3 worm cellular contexts compared by ENCODE assay signal in the genomic region with DNA sequence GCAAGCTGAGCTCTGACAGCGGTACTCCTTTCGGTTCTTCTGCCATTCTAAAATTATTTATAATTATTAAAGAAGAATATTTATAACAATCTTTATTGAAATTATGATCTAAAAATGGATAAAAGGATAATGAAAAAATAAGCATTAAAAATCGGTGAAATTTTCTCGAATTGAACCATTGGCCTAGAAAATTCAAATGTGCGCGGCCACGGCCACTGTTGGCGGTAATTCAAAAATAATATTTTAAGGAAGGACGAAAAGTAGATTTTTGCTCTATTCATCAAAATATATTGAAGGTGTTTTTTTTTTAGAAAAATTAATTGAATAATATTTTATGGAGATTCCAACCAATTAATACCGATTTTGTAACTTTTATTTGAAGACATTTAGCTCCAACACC.
TF ChIP-seq lines count a peak whose summit lies in the region.

Gene pfd-5 (minus strand): TSS at position 47 of the 400 bp plus-strand sequence.

TF ChIP-seq in whole organism, L4 larva, 104 proteins besides CTCF, POLR2A, EP300 and RAD21 (continued from another document):
- TF ChIP-seq dpl-1 (GFP tag; optimal IDR thresholded peaks at IDR 0.05; lab: Kevin White, UChicago) = peak; percentile 92
- TF ChIP-seq hif-1 (tag; optimal IDR thresholded peaks at IDR 0.05; lab: Kevin White, UChicago) = peak in 1 of 2 experiments; percentile 88
- TF ChIP-seq pha-4 (GFP tag; IDR thresholded peaks at IDR 0.05; lab: Robert Waterston, UW) = no peak
- TF ChIP-seq pha-4 (tag; optimal IDR thresholded peaks at IDR 0.05; lab: Kevin White, UChicago) = no peak
- TF ChIP-seq ceh-44 (GFP tag; IDR thresholded peaks at IDR 0.05; lab: Robert Waterston, UW) = 0 out of 2 replicates have a peak, but pooled peaks have one; percentile 26
- no peak for TF ChIP-seq ZK337.2 (GFP tag; IDR thresholded peaks at IDR 0.05; lab: Robert Waterston, UW)
- TF ChIP-seq ceh-28 (tag; optimal IDR thresholded peaks at IDR 0.05; lab: Kevin White, UChicago) = no peak
- no peak for TF ChIP-seq ztf-11 (tag; optimal IDR thresholded peaks at IDR 0.05; lab: Kevin White, UChicago)
- no peak for TF ChIP-seq daf-16 (GFP tag; optimal IDR thresholded peaks at IDR 0.05; lab: Kevin White, UChicago)
- TF ChIP-seq daf-16 (tag; optimal IDR thresholded peaks at IDR 0.05; lab: Kevin White, UChicago) = peak; percentile 15

TF ChIP-seq in whole organism, late embryonic, 69 proteins besides CTCF, POLR2A, EP300 and RAD21 (continued from another document):
- TF ChIP-seq ahr-1 (tag; optimal IDR thresholded peaks at IDR 0.05; lab: Kevin White, UChicago) = peak; percentile 20
- TF ChIP-seq ceh-22 (tag; optimal IDR thresholded peaks at IDR 0.05; lab: Kevin White, UChicago) = no peak
- peak; percentile 69 for TF ChIP-seq elt-2 (tag; optimal IDR thresholded peaks at IDR 0.05; lab: Kevin White, UChicago)
- no peak for TF ChIP-seq lin-11 (tag; optimal IDR thresholded peaks at IDR 0.05; lab: Kevin White, UChicago)
- no peak for TF ChIP-seq ceh-6 (GFP tag; optimal IDR thresholded peaks at IDR 0.05; lab: Kevin White, UChicago)
- TF ChIP-seq ceh-19 (GFP tag; optimal IDR thresholded peaks at IDR 0.05; lab: Kevin White, UChicago) = no peak
- peak; percentile 29 for TF ChIP-seq eyg-1 (tag; optimal IDR thresholded peaks at IDR 0.05; lab: Kevin White, UChicago)
- TF ChIP-seq fkh-6 (tag; optimal IDR thresholded peaks at IDR 0.05; lab: Kevin White, UChicago) = peak; percentile 47
- TF ChIP-seq hlh-15 (tag; optimal IDR thresholded peaks at IDR 0.05; lab: Kevin White, UChicago) = peak; percentile 11
- TF ChIP-seq elt-4 (tag; optimal IDR thresholded peaks at IDR 0.05; lab: Kevin White, UChicago) = no peak
- no peak for TF ChIP-seq ceh-30 (tag; optimal IDR thresholded peaks at IDR 0.05; lab: Kevin White, UChicago)
- peak; percentile 91 for TF ChIP-seq ceh-31 (tag; optimal IDR thresholded peaks at IDR 0.05; lab: Kevin White, UChicago)
- peak; percentile 18 for TF ChIP-seq gmeb-2 (tag; optimal IDR thresholded peaks at IDR 0.05; lab: Kevin White, UChicago)
- peak; percentile 73 for TF ChIP-seq ceh-14 (tag; optimal IDR thresholded peaks at IDR 0.05; lab: Kevin White, UChicago)
- TF ChIP-seq ceh-2 (tag; optimal IDR thresholded peaks at IDR 0.05; lab: Kevin White, UChicago) = peak; percentile 95
- no peak for TF ChIP-seq pax-1 (tag; optimal IDR thresholded peaks at IDR 0.05; lab: Kevin White, UChicago)
- TF ChIP-seq pha-2 (tag; optimal IDR thresholded peaks at IDR 0.05; lab: Kevin White, UChicago) = peak; percentile 34
- TF ChIP-seq npax-4 (tag; optimal IDR thresholded peaks at IDR 0.05; lab: Kevin White, UChicago) = no peak
- no peak for TF ChIP-seq dve-1 (tag; optimal IDR thresholded peaks at IDR 0.05; lab: Kevin White, UChicago)
- TF ChIP-seq lim-6 (tag; optimal IDR thresholded peaks at IDR 0.05; lab: Kevin White, UChicago) = peak; percentile 51
- peak; percentile 51 for TF ChIP-seq unc-86 (tag; optimal IDR thresholded peaks at IDR 0.05; lab: Kevin White, UChicago)
- TF ChIP-seq K09A11.1 (tag; optimal IDR thresholded peaks at IDR 0.05; lab: Kevin White, UChicago; ENCODE audit: insufficient read depth) = no peak
- peak; percentile 84 for TF ChIP-seq ref-2 (tag; optimal IDR thresholded peaks at IDR 0.05; lab: Kevin White, UChicago)
- TF ChIP-seq pag-3 (tag; optimal IDR thresholded peaks at IDR 0.05; lab: Kevin White, UChicago; ENCODE audit: borderline replicate concordance) = no peak
- TF ChIP-seq ceh-48 (tag; optimal IDR thresholded peaks at IDR 0.05; lab: Kevin White, UChicago) = no peak
- TF ChIP-seq nhr-11 (tag; optimal IDR thresholded peaks at IDR 0.05; lab: Kevin White, UChicago) = no peak
- TF ChIP-seq ceh-18 (tag; optimal IDR thresholded peaks at IDR 0.05; lab: Kevin White, UChicago) = no peak
- TF ChIP-seq C08G9.2 (tag; optimal IDR thresholded peaks at IDR 0.05; lab: Kevin White, UChicago) = peak; percentile 92
- TF ChIP-seq unc-42 (tag; optimal IDR thresholded peaks at IDR 0.05; lab: Kevin White, UChicago) = peak; percentile 23
- no peak for TF ChIP-seq Y22D7AL.16 (tag; optimal IDR thresholded peaks at IDR 0.05; lab: Kevin White, UChicago)
- TF ChIP-seq pros-1 (tag; optimal IDR thresholded peaks at IDR 0.05; lab: Kevin White, UChicago) = no peak
- no peak for TF ChIP-seq syd-9 (tag; optimal IDR thresholded peaks at IDR 0.05; lab: Kevin White, UChicago)
- TF ChIP-seq odd-2 (tag; optimal IDR thresholded peaks at IDR 0.05; lab: Kevin White, UChicago) = no peak
- TF ChIP-seq ttx-3 (tag; optimal IDR thresholded peaks at IDR 0.05; lab: Kevin White, UChicago) = no peak
- TF ChIP-seq dmd-4 (tag; optimal IDR thresholded peaks at IDR 0.05; lab: Kevin White, UChicago; ENCODE audit: borderline replicate concordance) = no peak
- TF ChIP-seq tbx-2 (tag; optimal IDR thresholded peaks at IDR 0.05; lab: Kevin White, UChicago) = peak; percentile 87
- TF ChIP-seq pha-4 (tag; optimal IDR thresholded peaks at IDR 0.05; lab: Kevin White, UChicago) = no peak
- TF ChIP-seq sox-2 (GFP tag; IDR thresholded peaks at IDR 0.05; lab: Robert Waterston, UW) = no peak
- no peak; the same call in 1 of the 2 replicates for TF ChIP-seq unc-3 (GFP tag; conservative IDR thresholded peaks at IDR 0.05; lab: Robert Waterston, UW)
- peak; percentile 12 for TF ChIP-seq unc-3 (tag; optimal IDR thresholded peaks at IDR 0.05; lab: Kevin White, UChicago)
- TF ChIP-seq pqm-1 (tag; optimal IDR thresholded peaks at IDR 0.05; lab: Kevin White, UChicago) = peak; percentile 58
- TF ChIP-seq T23F11.4 (GFP tag; optimal IDR thresholded peaks at IDR 0.05; lab: Kevin White, UChicago) = no peak
- TF ChIP-seq C38D4.7 (GFP tag; optimal IDR thresholded peaks at IDR 0.05; lab: Kevin White, UChicago) = no peak
- TF ChIP-seq fkh-10 (GFP tag; optimal IDR thresholded peaks at IDR 0.05; lab: Kevin White, UChicago) = no peak
- TF ChIP-seq madf-2 (tag; optimal IDR thresholded peaks at IDR 0.05; lab: Kevin White, UChicago) = peak; percentile 20

TF ChIP-seq in whole organism, mixed stage, embryonic, 35 proteins besides CTCF, POLR2A, EP300 and RAD21 (continued from another document):
- peak; percentile 24 for TF ChIP-seq pha-4 (tag; optimal IDR thresholded peaks at IDR 0.05; lab: Kevin White, UChicago)
- TF ChIP-seq lin-32 (GFP tag; optimal IDR thresholded peaks at IDR 0.05; lab: Kevin White, UChicago) = no peak
